Worm (Caenorhabditis elegans) whole organism, midembryonic: ENCODE data around the gene F52E4.5.

Experiments used
- T22C8.4 ChIP-seq: fragments of 200-800 bp; sonication (Bioruptor generic); IDR thresholded peaks from 2 replicates; pipeline ENCODE4 v1.3.6; 2022; ENCODE audit warnings: missing genetic modification characterization, missing compliant biosample characterization
- cog-1 ChIP-seq: sonication (generic microtip); optimal IDR thresholded peaks from 2 replicates; lab custom pipeline; 2016; ENCODE audit warnings: missing genetic modification characterization, missing compliant biosample characterization
- flt-1 ChIP-seq: fragments of 200-800 bp; sonication (Bioruptor generic); IDR thresholded peaks from 2 replicates; pipeline ENCODE4 v1.3.6; 2022; ENCODE audit warnings: missing genetic modification characterization, missing compliant biosample characterization
- klf-2 ChIP-seq: fragments of 200-800 bp; sonication (Bioruptor generic); conservative IDR thresholded peaks from 2 replicates; pipeline ENCODE4 v1.3.6; 2022; ENCODE audit warnings: missing genetic modification reagents, missing genetic modification characterization, missing compliant biosample characterization
- med-1 ChIP-seq: sonication (generic microtip); optimal IDR thresholded peaks from 2 replicates; lab custom pipeline; 2017; ENCODE audit warnings: missing genetic modification characterization, mild to moderate bottlenecking, missing compliant biosample characterization, antibody characterized with exemption, missing genetic modification reagents; ENCODE audit not compliant: insufficient read depth
- ref-1 ChIP-seq: fragments of 200-800 bp; sonication (Bioruptor generic); conservative IDR thresholded peaks from 2 replicates; pipeline ENCODE4 v1.3.6; 2022; ENCODE audit warnings: missing genetic modification reagents, missing genetic modification characterization, missing compliant biosample characterization
- tab-1 ChIP-seq: fragments of 200-800 bp; sonication (Bioruptor generic); IDR thresholded peaks from 2 replicates; pipeline ENCODE4 v1.3.6; 2022; ENCODE audit warnings: missing genetic modification characterization, missing compliant biosample characterization
- ztf-23 ChIP-seq: fragments of 200-800 bp; sonication (Bioruptor generic); IDR thresholded peaks from 2 replicates; pipeline ENCODE4 v1.3.6; 2022; ENCODE audit warnings: missing genetic modification reagents, missing genetic modification characterization, missing compliant biosample characterization
- ztf-29 ChIP-seq: fragments of 200-800 bp; sonication (Bioruptor generic); IDR thresholded peaks from 2 replicates; pipeline ENCODE4 v1.3.6; 2022; ENCODE audit warnings: missing genetic modification reagents, missing genetic modification characterization, missing compliant biosample characterization

The F52E4.5 gene

DNA sequence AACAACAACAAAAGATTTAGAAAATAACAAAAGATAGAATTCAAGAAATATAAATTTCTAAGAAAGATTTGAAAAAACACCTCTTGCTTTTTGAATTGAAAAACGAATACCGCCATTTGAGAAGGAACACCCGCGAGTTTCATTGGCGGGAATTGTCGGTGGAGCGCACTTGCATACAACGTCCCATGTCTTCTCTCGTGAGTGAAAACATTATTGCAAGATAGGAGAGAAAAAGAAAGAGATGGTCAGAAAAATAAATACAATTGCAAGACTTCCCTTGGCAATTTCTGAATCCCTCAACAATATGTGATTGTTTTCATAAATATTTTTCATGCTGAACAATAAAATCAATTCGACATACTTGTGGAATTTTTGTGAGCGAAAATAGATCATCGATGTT lies 19.0 kb upstream of the F52E4.5 start, which contains the start of gene K10B3.5:
Gene K10B3.5 (minus strand): TSS at position 343 of the 400 bp plus-strand sequence.
- 0 out of 2 replicates have a peak, but pooled peaks have one; percentile 25 for TF ChIP-seq flt-1 (GFP tag; lab: Robert Waterston, UW)
- no peak for TF ChIP-seq ref-1 (GFP tag; lab: Robert Waterston, UW)
- TF ChIP-seq klf-2 (GFP tag; lab: Robert Waterston, UW): no peak

DNA sequence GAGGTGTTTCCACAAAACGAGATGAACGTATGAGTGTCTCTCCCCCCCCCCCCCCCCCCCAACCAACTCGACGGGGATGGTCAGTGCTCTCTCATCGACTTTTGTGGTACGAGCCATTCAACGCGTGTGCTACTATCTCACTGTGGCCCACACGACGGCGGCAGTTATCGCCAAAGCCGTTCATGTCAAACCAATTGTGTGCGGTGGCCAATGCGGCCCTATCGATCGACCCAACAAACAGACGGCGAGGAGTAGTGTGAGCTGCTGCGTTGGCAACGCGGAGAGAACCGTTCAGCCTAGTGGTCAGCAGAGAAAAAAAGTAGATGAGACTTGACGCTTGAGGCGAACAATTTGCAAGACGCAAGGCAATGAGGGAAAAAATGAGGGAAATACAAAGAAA lies 15.7 kb upstream of the F52E4.5 start:
- TF ChIP-seq ztf-29 (no peak), cog-1 (no peak), ref-1 (GFP tag; lab: Robert Waterston, UW) (no peak), klf-2 (GFP tag; lab: Robert Waterston, UW) (no peak), med-1 (GFP tag; lab: Kevin White, UChicago) (no peak), flt-1 (GFP tag; lab: Robert Waterston, UW) (peak; percentile 61; the same call in 1 of the 2 replicates), tab-1 (no peak), T22C8.4 (GFP tag; lab: Robert Waterston, UW) (peak; percentile 77), ztf-23 (peak; percentile 40; the same call in 1 of the 2 replicates)

DNA sequence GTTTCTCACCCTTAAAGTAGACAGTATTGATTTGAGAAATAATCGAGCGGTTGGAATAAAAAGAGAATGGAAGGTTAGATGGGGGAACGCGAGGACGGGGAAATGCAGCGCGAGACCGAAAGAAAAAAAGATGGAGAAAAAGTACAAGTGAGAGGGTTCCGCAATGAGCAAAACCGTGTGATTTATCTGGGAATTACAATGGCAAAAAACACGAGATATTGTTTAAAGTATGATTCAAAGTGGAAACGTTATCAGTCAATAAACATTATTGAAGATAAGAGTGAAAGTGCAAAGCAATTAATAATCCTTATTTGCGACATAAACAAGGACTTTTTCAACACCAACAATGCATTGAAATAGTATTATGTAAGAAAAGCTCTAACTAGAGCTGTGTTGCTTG lies 15.0 kb upstream of the F52E4.5 start, which contains the start of gene ztf-13:
Gene ztf-13 (minus strand): TSS at position 11 of the 400 bp plus-strand sequence.
- no peak for TF ChIP-seq ztf-23

DNA sequence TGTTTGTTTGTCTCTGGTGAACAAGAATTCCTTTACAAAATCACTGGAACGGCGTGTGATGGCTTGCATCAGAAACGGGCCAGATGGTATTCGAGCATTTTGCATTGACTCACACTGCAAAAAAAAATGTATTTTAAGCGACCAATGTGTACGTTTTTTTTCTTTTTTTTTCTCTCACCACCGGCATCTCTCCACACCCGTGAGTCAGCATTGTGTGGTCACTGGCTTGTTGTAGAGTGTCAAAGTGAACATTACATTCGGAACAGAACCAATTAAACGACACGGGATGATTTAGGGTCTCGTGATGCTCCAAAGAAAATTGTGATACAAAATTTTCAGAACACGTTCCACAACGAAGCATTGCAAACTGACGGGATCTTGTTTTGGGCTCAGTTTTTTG lies 14.4 kb upstream of the F52E4.5 start:
- TF ChIP-seq ref-1 (GFP tag; lab: Robert Waterston, UW): no peak
- no peak for TF ChIP-seq T22C8.4 (GFP tag; lab: Robert Waterston, UW)
- TF ChIP-seq med-1 (GFP tag; lab: Kevin White, UChicago): no peak
- TF ChIP-seq klf-2 (GFP tag; lab: Robert Waterston, UW): no peak
- TF ChIP-seq ztf-29: no peak
- TF ChIP-seq cog-1: no peak
- TF ChIP-seq tab-1: no peak
- TF ChIP-seq flt-1 (GFP tag; lab: Robert Waterston, UW): no peak
- no peak for TF ChIP-seq ztf-23

DNA sequence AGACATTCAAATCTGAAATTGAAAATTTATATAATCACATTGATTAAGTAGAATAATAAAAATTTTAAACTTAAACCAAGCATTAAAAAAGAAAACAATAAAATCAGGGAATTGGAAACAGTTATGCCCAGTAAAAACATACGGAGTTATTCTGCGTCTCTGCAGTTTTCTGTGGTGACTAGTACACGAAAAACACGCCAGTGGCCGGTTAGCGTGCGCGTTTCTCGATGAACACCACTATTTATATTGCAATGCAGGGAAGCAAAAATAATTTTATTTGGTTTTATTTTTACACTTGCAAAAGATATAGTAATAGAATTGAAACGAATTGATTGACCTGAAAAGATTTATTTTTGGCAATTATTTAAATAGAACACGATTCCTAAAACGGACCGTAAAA lies 12.7 kb upstream of the F52E4.5 start, which contains the start of gene sec-3:
Gene sec-3 (minus strand): TSS at position 21 of the 400 bp plus-strand sequence.
- TF ChIP-seq klf-2 (GFP tag; lab: Robert Waterston, UW): peak; percentile 62; the same call in 1 of the 2 replicates
- peak; percentile 61 for TF ChIP-seq med-1 (GFP tag; lab: Kevin White, UChicago)
- peak; percentile 85 for TF ChIP-seq flt-1 (GFP tag; lab: Robert Waterston, UW)
- TF ChIP-seq cog-1: peak; percentile 88
- TF ChIP-seq ztf-23: peak; percentile 78; the same call in 1 of the 2 replicates
- peak; percentile 65; the same call in 1 of the 2 replicates for TF ChIP-seq tab-1
- peak; percentile 58; the same call in 1 of the 2 replicates for TF ChIP-seq ztf-29
- TF ChIP-seq T22C8.4 (GFP tag; lab: Robert Waterston, UW): no peak
- no peak for TF ChIP-seq ref-1 (GFP tag; lab: Robert Waterston, UW)

DNA sequence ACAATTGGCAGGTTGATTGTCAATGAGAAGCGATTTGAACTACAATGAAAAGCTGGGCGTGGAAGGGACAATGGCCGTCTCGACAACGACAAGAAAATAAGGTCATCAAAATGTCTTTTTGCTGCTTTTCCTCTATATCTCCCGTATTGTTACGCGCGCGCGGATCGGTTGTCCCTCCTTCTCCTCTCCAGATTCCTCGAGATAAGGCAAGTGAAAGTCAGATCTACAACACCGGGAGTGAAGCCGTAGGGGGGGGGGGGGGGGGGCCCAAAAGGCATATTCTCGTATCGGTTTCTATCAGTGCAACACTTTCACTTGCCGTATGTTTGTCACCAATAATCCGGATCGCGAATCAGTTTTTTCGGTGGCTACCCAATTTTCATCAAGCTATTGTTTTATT lies 7.2 kb upstream of the F52E4.5 start, which contains the start of gene wrt-2:
Gene wrt-2 (minus strand): TSS at position 46 of the 400 bp plus-strand sequence.
- TF ChIP-seq ztf-23 (no peak), tab-1 (no peak), ztf-29 (no peak), med-1 (GFP tag; lab: Kevin White, UChicago) (no peak), flt-1 (GFP tag; lab: Robert Waterston, UW) (no peak), T22C8.4 (GFP tag; lab: Robert Waterston, UW) (no peak), ref-1 (GFP tag; lab: Robert Waterston, UW) (no peak), klf-2 (GFP tag; lab: Robert Waterston, UW) (no peak), cog-1 (no peak)

DNA sequence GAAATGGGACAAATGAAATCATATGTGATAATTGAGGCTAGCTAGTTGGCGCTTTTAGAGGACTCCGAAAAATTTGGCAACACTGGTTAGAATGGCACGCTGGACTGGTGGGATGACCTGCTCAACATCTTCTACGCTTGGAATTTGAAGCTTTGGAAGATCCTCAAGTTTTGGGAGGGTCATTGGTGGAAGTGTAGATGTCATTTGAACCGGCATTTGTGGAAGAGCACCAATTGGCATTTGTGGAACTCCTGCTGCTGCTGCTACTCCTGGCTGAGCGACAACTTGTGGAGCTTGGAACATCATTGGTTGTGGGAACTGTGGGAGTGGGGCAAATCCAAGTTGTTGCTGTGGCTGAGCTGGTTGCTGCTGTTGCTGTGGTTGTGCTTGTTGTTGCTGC lies 5.3 kb upstream of the F52E4.5 start:
- TF ChIP-seq ztf-23: no peak
- TF ChIP-seq tab-1: no peak
- no peak for TF ChIP-seq cog-1
- TF ChIP-seq ref-1 (GFP tag; lab: Robert Waterston, UW): no peak
- TF ChIP-seq klf-2 (GFP tag; lab: Robert Waterston, UW): no peak
- no peak for TF ChIP-seq flt-1 (GFP tag; lab: Robert Waterston, UW)

DNA sequence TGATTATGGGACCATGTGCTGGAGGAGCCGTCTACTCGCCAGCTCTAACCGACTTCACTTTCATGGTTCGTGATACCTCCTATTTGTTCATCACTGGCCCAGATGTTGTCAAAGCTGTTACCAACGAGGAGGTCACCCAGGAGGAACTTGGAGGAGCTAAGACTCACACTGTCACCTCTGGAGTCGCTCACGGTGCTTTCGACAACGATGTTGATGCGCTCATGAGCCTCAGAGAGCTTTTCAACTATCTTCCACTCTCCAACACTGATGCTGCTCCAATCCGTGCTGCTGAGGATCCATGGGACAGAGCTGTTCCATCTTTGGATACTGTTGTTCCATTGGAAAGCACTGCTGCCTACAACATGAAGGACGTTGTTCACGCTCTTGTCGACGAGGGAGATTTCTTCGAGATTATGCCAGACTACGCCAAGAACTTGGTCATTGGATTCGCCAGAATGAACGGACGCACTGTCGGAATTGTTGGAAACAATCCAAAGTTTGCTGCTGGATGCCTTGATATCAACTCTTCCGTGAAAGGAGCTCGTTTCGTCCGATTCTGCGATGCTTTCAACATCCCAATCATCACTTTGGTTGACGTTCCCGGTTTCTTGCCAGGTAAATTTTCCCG lies 4.1 kb upstream of the F52E4.5 start:
- TF ChIP-seq med-1 (GFP tag; lab: Kevin White, UChicago) (no peak), T22C8.4 (GFP tag; lab: Robert Waterston, UW) (no peak), tab-1 (no peak), cog-1 (no peak), ztf-29 (no peak), flt-1 (GFP tag; lab: Robert Waterston, UW) (no peak), ref-1 (GFP tag; lab: Robert Waterston, UW) (no peak), klf-2 (GFP tag; lab: Robert Waterston, UW) (no peak), ztf-23 (no peak)

DNA sequence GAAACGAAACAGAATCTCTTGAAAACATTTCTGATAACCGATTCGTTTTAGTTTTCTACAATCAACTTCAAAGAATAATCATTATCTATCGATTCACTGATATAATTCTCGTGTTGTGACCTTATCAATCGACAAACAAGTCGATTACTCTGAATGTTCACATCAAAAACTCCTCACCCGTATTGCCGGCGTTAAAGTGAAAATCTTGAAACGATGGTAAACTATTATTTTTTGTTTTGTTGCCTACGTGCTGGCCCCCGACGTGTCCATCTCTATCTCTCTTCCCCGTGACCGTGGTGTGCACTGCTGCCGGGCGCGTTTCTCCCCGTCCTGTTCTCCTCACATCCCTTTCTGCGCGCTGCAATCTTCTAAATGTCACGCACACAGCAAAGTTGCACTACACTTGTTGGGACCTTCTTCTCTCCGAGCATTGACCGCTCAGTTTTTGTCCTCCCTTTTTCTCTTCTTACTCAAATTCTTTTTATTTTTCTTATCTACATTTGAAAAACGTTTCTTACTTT lies 2.8 kb upstream of the F52E4.5 start:
- no peak for TF ChIP-seq ztf-23
- TF ChIP-seq cog-1: no peak
- TF ChIP-seq T22C8.4 (GFP tag; lab: Robert Waterston, UW): no peak
- no peak for TF ChIP-seq klf-2 (GFP tag; lab: Robert Waterston, UW)
- TF ChIP-seq ref-1 (GFP tag; lab: Robert Waterston, UW): no peak
- TF ChIP-seq flt-1 (GFP tag; lab: Robert Waterston, UW): no peak
- no peak for TF ChIP-seq ztf-29
- TF ChIP-seq tab-1: no peak
- TF ChIP-seq med-1 (GFP tag; lab: Kevin White, UChicago): no peak

DNA sequence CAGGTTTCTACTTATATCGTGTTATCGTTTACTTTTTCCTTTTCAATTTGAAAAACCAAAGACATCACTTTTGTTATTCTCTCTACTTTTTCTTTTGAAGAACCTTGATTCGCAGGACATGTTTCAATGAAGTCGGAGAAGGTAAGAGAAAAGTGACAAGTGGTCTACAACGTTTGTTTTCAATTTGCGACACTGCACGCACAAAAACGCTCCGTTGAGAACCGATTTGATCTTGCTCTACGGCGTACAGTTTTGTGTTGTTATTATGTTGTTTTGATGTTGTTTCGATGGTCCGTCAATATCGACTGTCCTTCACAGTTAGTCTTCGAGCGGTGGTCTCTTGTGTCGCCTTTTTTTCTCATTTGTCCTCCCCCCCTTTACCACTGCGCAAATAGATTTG lies 2.3 kb upstream of the F52E4.5 start, which contains the start of gene pccb-1:
Gene pccb-1 (plus strand): TSS at position 127 of the 400 bp plus-strand sequence.
- TF ChIP-seq med-1 (GFP tag; lab: Kevin White, UChicago): no peak
- TF ChIP-seq klf-2 (GFP tag; lab: Robert Waterston, UW): no peak
- TF ChIP-seq tab-1: no peak
- TF ChIP-seq ztf-29: no peak
- TF ChIP-seq flt-1 (GFP tag; lab: Robert Waterston, UW): no peak
- TF ChIP-seq cog-1: no peak
- TF ChIP-seq ref-1 (GFP tag; lab: Robert Waterston, UW): no peak
- no peak for TF ChIP-seq T22C8.4 (GFP tag; lab: Robert Waterston, UW)
- no peak for TF ChIP-seq ztf-23
